Worm (Caenorhabditis elegans) whole organism, late embryonic: ENCODE measurements around the gene C04A2.15.

Experiments used
- hlh-30 ChIP-seq: sonication (generic microtip); optimal IDR thresholded peaks from 2 replicates; lab custom pipeline; 2017; ENCODE audit warnings: antibody characterized with exemption, missing genetic modification characterization, missing compliant biosample characterization; ENCODE audit not compliant: insufficient read depth
- lin-11 ChIP-seq: fragments of 200-800 bp; sonication (Bioruptor generic); optimal IDR thresholded peaks from 2 replicates; lab custom pipeline; 2018; ENCODE audit warnings: mild to moderate bottlenecking, missing genetic modification characterization, missing compliant biosample characterization
- mec-3 ChIP-seq: sonication (generic microtip); optimal IDR thresholded peaks from 2 replicates; lab custom pipeline; 2016; ENCODE audit warnings: borderline replicate concordance, missing genetic modification characterization, missing compliant biosample characterization
- ttx-3 ChIP-seq: sonication (generic microtip); optimal IDR thresholded peaks from 2 replicates; lab custom pipeline; 2016; ENCODE audit warnings: missing genetic modification reagents, missing genetic modification characterization, missing compliant biosample characterization
- unc-86 ChIP-seq: sonication (generic microtip); optimal IDR thresholded peaks from 2 replicates; lab custom pipeline; 2016; ENCODE audit warnings: missing genetic modification characterization, missing compliant biosample characterization

- TF ChIP-seq ttx-3 = no peak
- TF ChIP-seq mec-3 (tag; lab: Kevin White, UChicago) = no peak
- TF ChIP-seq lin-11 = no peak
- no peak for TF ChIP-seq unc-86 (tag; lab: Kevin White, UChicago)
- TF ChIP-seq hlh-30 (tag; lab: Kevin White, UChicago) = no peak
These were observed 6.2 kb downstream of the C04A2.15 start, which contains the start of gene dnj-5 for ce11 chrII:6858201-6858600.
